Worm (Caenorhabditis elegans) whole organism, mixed stage, embryonic: ENCODE data around the gene rpy-1.

Source experiments
- lin-13 ChIP-seq: fragments of 150-350 bp; optimal IDR thresholded peaks from 2 replicates; lab custom pipeline; 2014; ENCODE audit warnings: missing biosample characterization, missing genetic modification characterization
- nhr-12 ChIP-seq: fragments of 150-350 bp; optimal IDR thresholded peaks from 2 replicates; lab custom pipeline; 2014; ENCODE audit warnings: missing biosample characterization, missing genetic modification characterization
- nhr-2 ChIP-seq: fragments of 150-350 bp; optimal IDR thresholded peaks from 2 replicates; lab custom pipeline; 2014; ENCODE audit warnings: missing biosample characterization, missing genetic modification characterization
- nhr-237 ChIP-seq: fragments of 150-350 bp; optimal IDR thresholded peaks from 2 replicates; lab custom pipeline; 2014; ENCODE audit warnings: missing biosample characterization, missing genetic modification characterization
- sem-2 ChIP-seq: fragments of 200-800 bp; sonication (Bioruptor generic); optimal IDR thresholded peaks from 2 replicates; lab custom pipeline; 2018; ENCODE audit warnings: mild to moderate bottlenecking, missing genetic modification characterization, missing compliant biosample characterization
- unc-39 ChIP-seq: fragments of 150-350 bp; optimal IDR thresholded peaks from 2 replicates; lab custom pipeline; 2014; ENCODE audit warnings: missing biosample characterization, missing genetic modification characterization
- ztf-11 ChIP-seq: fragments of 150-350 bp; optimal IDR thresholded peaks from 2 replicates; lab custom pipeline; 2014; ENCODE audit warnings: missing biosample characterization, missing genetic modification characterization

ce11 chrII:6742614-6743013, 37.2 kb upstream of the rpy-1 start, which contains the start of gene F41G3.6:
- no peak for TF ChIP-seq nhr-12 (tag; lab: Kevin White, UChicago)
- no peak for TF ChIP-seq nhr-2 (tag; lab: Kevin White, UChicago)
- no peak for TF ChIP-seq sem-2 (GFP tag; lab: Kevin White, UChicago)
- no peak for TF ChIP-seq nhr-237 (tag; lab: Kevin White, UChicago)
- no peak for TF ChIP-seq unc-39 (tag; lab: Kevin White, UChicago)
- TF ChIP-seq ztf-11, result no peak
- TF ChIP-seq lin-13, result no peak
